Fruit fly (Drosophila melanogaster) whole organism, embryonic: ENCODE data around the gene CG32036.
A peak's percentile ranks its signal among the peaks of the same experiment; 100 is the strongest.

Experiments
- Atf-2 ChIP-seq: fragments of 200-800 bp; sonication (Bioruptor generic); optimal IDR thresholded peaks from 2 replicates; lab custom pipeline; 2016; ENCODE audit warnings: missing biosample characterization, missing genetic modification characterization
- B-H2 ChIP-seq: fragments of 200-800 bp; sonication (Bioruptor generic); optimal IDR thresholded peaks from 2 replicates; lab custom pipeline; 2018; ENCODE audit warnings: missing biosample characterization, mild to moderate bottlenecking, missing genetic modification characterization
- CG10267 ChIP-seq: fragments of 200-800 bp; sonication (Bioruptor generic); optimal IDR thresholded peaks from 2 replicates; lab custom pipeline; 2018; ENCODE audit warnings: missing biosample characterization, mild to moderate bottlenecking, missing genetic modification characterization, moderate library complexity
- CG10366 ChIP-seq: fragments of 200-800 bp; sonication (Bioruptor generic); IDR thresholded peaks from 2 replicates; pipeline ENCODE4 v1.3.6; 2022; ENCODE audit warnings: missing biosample characterization, missing genetic modification characterization
- CG11695 ChIP-seq: fragments of 200-800 bp; sonication (Bioruptor generic); IDR thresholded peaks from 3 replicates; pipeline ENCODE4 v1.3.6; 2022; ENCODE audit warnings: missing biosample characterization, missing genetic modification characterization
- CG12659 ChIP-seq: fragments of 200-800 bp; sonication (Bioruptor generic); optimal IDR thresholded peaks from 3 replicates; lab custom pipeline; 2017; ENCODE audit warnings: mild to moderate bottlenecking, missing biosample characterization, missing genetic modification reagents, missing genetic modification characterization
- CG14710 ChIP-seq: fragments of 200-800 bp; sonication (Bioruptor generic); optimal IDR thresholded peaks from 3 replicates; lab custom pipeline; 2019; ENCODE audit warnings: missing biosample characterization, mild to moderate bottlenecking, missing genetic modification characterization, moderate library complexity
- CG15479 ChIP-seq: fragments of 200-800 bp; sonication (Bioruptor generic); optimal IDR thresholded peaks from 3 replicates; lab custom pipeline; 2019; ENCODE audit warnings: missing biosample characterization, mild to moderate bottlenecking, missing genetic modification characterization, moderate library complexity
- CG15514 ChIP-seq: fragments of 200-800 bp; sonication (Bioruptor generic); optimal IDR thresholded peaks from 3 replicates; lab custom pipeline; 2017; ENCODE audit warnings: missing biosample characterization, missing genetic modification characterization, mild to moderate bottlenecking, moderate library complexity, missing genetic modification reagents
- CG1792 ChIP-seq: fragments of 200-800 bp; sonication (Bioruptor generic); optimal IDR thresholded peaks from 2 replicates; lab custom pipeline; 2016; ENCODE audit warnings: missing biosample characterization, missing genetic modification characterization
- CG1832 ChIP-seq: fragments of 200-800 bp; sonication (Bioruptor generic); optimal IDR thresholded peaks from 2 replicates; lab custom pipeline; 2017; ENCODE audit warnings: missing biosample characterization, mild to moderate bottlenecking, missing genetic modification characterization, inconsistent platforms
- CG18599 ChIP-seq: fragments of 200-800 bp; sonication (Bioruptor generic); optimal IDR thresholded peaks from 3 replicates; lab custom pipeline; 2017; ENCODE audit warnings: missing biosample characterization, missing genetic modification characterization, mild to moderate bottlenecking, moderate library complexity, missing genetic modification reagents
- CG18619 ChIP-seq: fragments of 200-800 bp; sonication (Bioruptor generic); optimal IDR thresholded peaks from 3 replicates; lab custom pipeline; 2017; ENCODE audit warnings: missing biosample characterization, mild to moderate bottlenecking, missing genetic modification characterization
- CG33213 ChIP-seq: fragments of 200-800 bp; sonication (Bioruptor generic); optimal IDR thresholded peaks from 3 replicates; lab custom pipeline; 2016; ENCODE audit warnings: missing biosample characterization, missing genetic modification characterization
- CG6791 ChIP-seq: fragments of 200-800 bp; sonication (Bioruptor generic); IDR thresholded peaks from 3 replicates; pipeline ENCODE4 v1.3.6; 2022; ENCODE audit warnings: missing biosample characterization, missing genetic modification characterization; ENCODE audit not compliant: partially characterized antibody
- CG7786 ChIP-seq: fragments of 200-800 bp; sonication (Bioruptor generic); optimal IDR thresholded peaks from 2 replicates; lab custom pipeline; 2016; ENCODE audit warnings: missing biosample characterization, missing genetic modification characterization
- CG8478 ChIP-seq: fragments of >200 bp; optimal IDR thresholded peaks from 2 replicates; lab custom pipeline; 2018
- Dp ChIP-seq: fragments of 200-800 bp; sonication (Bioruptor generic); optimal IDR thresholded peaks from 2 replicates; lab custom pipeline; 2018; ENCODE audit warnings: missing biosample characterization, mild to moderate bottlenecking, missing genetic modification characterization, moderate library complexity
- Ets97D ChIP-seq: fragments of 200-800 bp; sonication (Bioruptor generic); optimal IDR thresholded peaks from 3 replicates; lab custom pipeline; 2016; ENCODE audit warnings: missing biosample characterization, missing genetic modification characterization
- HLH54F ChIP-seq: fragments of 200-800 bp; sonication (Bioruptor generic); optimal IDR thresholded peaks from 3 replicates; lab custom pipeline; 2016; ENCODE audit warnings: missing biosample characterization, missing genetic modification characterization
- Hr78 ChIP-seq, 2 experiments: fragments of 200-800 bp in 1 of 2; fragments of >200 bp in 1 of 2; sonication (Bioruptor generic) in 1 of 2; optimal IDR thresholded peaks; 2 replicates each; lab custom pipeline; 2017 to 2019; ENCODE audit warnings: missing biosample characterization in 2 of 2, missing genetic modification characterization in 2 of 2, mild to moderate bottlenecking in 1 of 2, moderate library complexity in 1 of 2
- Med ChIP-seq: fragments of 200-800 bp; sonication (Bioruptor generic); peaks from one replicate; lab custom pipeline; 2016; ENCODE audit warnings: missing biosample characterization, missing genetic modification characterization, mild to moderate bottlenecking, inconsistent platforms, moderate library complexity
- Neu2 ChIP-seq: fragments of 200-800 bp; sonication (Bioruptor generic); optimal IDR thresholded peaks from 3 replicates; lab custom pipeline; 2016; ENCODE audit warnings: missing biosample characterization, missing genetic modification characterization, borderline replicate concordance
- Poxn ChIP-seq: fragments of 200-800 bp; sonication (Bioruptor generic); IDR thresholded peaks from 2 replicates; pipeline ENCODE4 v1.3.6; 2022; ENCODE audit warnings: missing biosample characterization, missing genetic modification characterization
- Scr ChIP-seq: fragments of 200-800 bp; sonication (Bioruptor generic); IDR thresholded peaks from 2 replicates; pipeline ENCODE4 v1.3.6; 2022; ENCODE audit warnings: missing biosample characterization, missing genetic modification characterization; ENCODE audit not compliant: partially characterized antibody
- Sin3A ChIP-seq: fragments of >200 bp; optimal IDR thresholded peaks from 2 replicates; lab custom pipeline; 2018
- Taf1 ChIP-seq: fragments of 200-800 bp; sonication (Bioruptor generic); IDR thresholded peaks from 2 replicates; pipeline ENCODE4 v1.3.6; 2022; ENCODE audit warnings: missing biosample characterization, missing genetic modification characterization
- abd-A ChIP-seq: fragments of 200-800 bp; sonication (Bioruptor generic); optimal IDR thresholded peaks from 3 replicates; lab custom pipeline; 2019; ENCODE audit warnings: missing biosample characterization, mild to moderate bottlenecking, missing genetic modification characterization, moderate library complexity
- ato ChIP-seq: fragments of 200-800 bp; sonication (Bioruptor generic); IDR thresholded peaks from 2 replicates; pipeline ENCODE4 v1.3.6; 2022; ENCODE audit warnings: missing biosample characterization, missing genetic modification characterization; ENCODE audit not compliant: partially characterized antibody
- bab2 ChIP-seq: fragments of 200-800 bp; sonication (Bioruptor generic); optimal IDR thresholded peaks from 2 replicates; lab custom pipeline; 2016; ENCODE audit warnings: missing biosample characterization, missing genetic modification characterization
- bbx ChIP-seq: fragments of 200-800 bp; sonication (Bioruptor generic); IDR thresholded peaks from 2 replicates; pipeline ENCODE4 v1.3.6; 2022; ENCODE audit warnings: missing biosample characterization, missing genetic modification characterization; ENCODE audit not compliant: partially characterized antibody
- bigmax ChIP-seq: fragments of 200-800 bp; sonication (Bioruptor generic); optimal IDR thresholded peaks from 2 replicates; lab custom pipeline; 2018; ENCODE audit warnings: missing biosample characterization, mild to moderate bottlenecking, missing genetic modification characterization
- bsh ChIP-seq, 2 experiments: fragments of 200-800 bp; sonication (Bioruptor generic); optimal IDR thresholded peaks; 2 replicates each; lab custom pipeline; 2017 to 2018; ENCODE audit warnings: mild to moderate bottlenecking in 2 of 2, missing biosample characterization in 2 of 2, missing genetic modification characterization in 2 of 2, moderate library complexity in 1 of 2
- cad ChIP-seq: fragments of >200 bp; optimal IDR thresholded peaks from 2 replicates; lab custom pipeline; 2017; ENCODE audit warnings: missing biosample characterization, missing genetic modification characterization
- chinmo ChIP-seq: fragments of 200-800 bp; sonication (Bioruptor generic); IDR thresholded peaks from 4 replicates; pipeline ENCODE4 v1.3.6; 2022; ENCODE audit warnings: missing biosample characterization, missing genetic modification characterization; ENCODE audit not compliant: partially characterized antibody
- danr ChIP-seq: fragments of 200-800 bp; sonication (Bioruptor generic); IDR thresholded peaks from 2 replicates; pipeline ENCODE4 v1.3.6; 2022; ENCODE audit warnings: missing biosample characterization, missing genetic modification characterization
- dm ChIP-seq: fragments of 200-800 bp; sonication (Bioruptor generic); optimal IDR thresholded peaks from 3 replicates; lab custom pipeline; 2016; ENCODE audit warnings: missing biosample characterization, missing genetic modification characterization
- dpn ChIP-seq, 2 experiments: fragments of 200-800 bp; sonication (Bioruptor generic); optimal IDR thresholded peaks; 3 replicates each; lab custom pipeline; 2016; ENCODE audit warnings: missing biosample characterization in 2 of 2, missing genetic modification characterization in 2 of 2
- en ChIP-seq: fragments of 200-800 bp; sonication (Bioruptor generic); optimal IDR thresholded peaks from 2 replicates; lab custom pipeline; 2016; ENCODE audit warnings: missing biosample characterization, missing genetic modification characterization
- ewg ChIP-seq: fragments of 200-800 bp; sonication (Bioruptor generic); optimal IDR thresholded peaks from 3 replicates; lab custom pipeline; 2017; ENCODE audit warnings: mild to moderate bottlenecking, missing biosample characterization, missing genetic modification reagents, missing genetic modification characterization
- fru ChIP-seq: fragments of >200 bp; optimal IDR thresholded peaks from 2 replicates; lab custom pipeline; 2017
- gce ChIP-seq: fragments of 200-800 bp; sonication (Bioruptor generic); IDR thresholded peaks from 3 replicates; pipeline ENCODE4 v1.3.6; 2022; ENCODE audit warnings: missing biosample characterization, missing genetic modification characterization
- gt ChIP-seq: fragments of 200-800 bp; sonication (Bioruptor generic); IDR thresholded peaks from 2 replicates; pipeline ENCODE4 v1.3.6; 2022; ENCODE audit warnings: missing biosample characterization, missing genetic modification characterization
- mam ChIP-seq: fragments of 200-800 bp; sonication (Bioruptor generic); optimal IDR thresholded peaks from 3 replicates; lab custom pipeline; 2016; ENCODE audit warnings: missing biosample characterization, missing genetic modification characterization
- slbo ChIP-seq: fragments of 200-800 bp; sonication (Bioruptor generic); IDR thresholded peaks from 2 replicates; pipeline ENCODE4 v1.3.6; 2022; ENCODE audit warnings: missing biosample characterization, missing genetic modification characterization
- sug ChIP-seq: fragments of 200-800 bp; optimal IDR thresholded peaks from 2 replicates; lab custom pipeline; 2019; ENCODE audit warnings: missing biosample characterization, mild to moderate bottlenecking, missing genetic modification characterization, moderate library complexity
- trem ChIP-seq: fragments of 200-800 bp; optimal IDR thresholded peaks from 3 replicates; lab custom pipeline; 2019; ENCODE audit warnings: missing biosample characterization, mild to moderate bottlenecking, missing genetic modification characterization, moderate library complexity
- vvl ChIP-seq: fragments of 200-800 bp; sonication (Bioruptor generic); IDR thresholded peaks from 2 replicates; pipeline ENCODE4 v1.3.6; 2022; ENCODE audit warnings: missing biosample characterization, missing genetic modification characterization

Gene CG32036

DNA sequence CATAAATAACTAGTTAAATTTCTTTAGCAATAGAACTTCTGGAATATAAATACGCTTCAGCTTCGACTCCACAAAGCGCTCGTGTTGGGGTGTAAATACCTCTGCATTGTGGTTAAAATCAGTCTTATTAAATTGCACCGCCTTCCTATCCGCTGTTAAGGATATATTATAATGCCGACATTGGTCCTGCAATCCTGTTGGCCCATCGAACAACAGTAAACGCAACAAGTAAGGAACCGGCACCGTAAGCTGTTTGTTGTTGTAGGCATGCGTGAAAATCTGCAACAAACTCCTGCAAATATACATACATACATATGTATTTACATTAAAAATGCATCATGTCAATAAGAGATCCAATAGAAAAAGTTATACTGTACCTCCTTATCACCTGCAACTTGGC, 32.6 kb downstream of the CG32036 start (continued):
- no peak for TF ChIP-seq CG11695 (GFP tag; lab: Robert Waterston, UW)
- TF ChIP-seq Poxn (GFP tag; lab: Robert Waterston, UW), result no peak
- no peak for TF ChIP-seq fru
- no peak for TF ChIP-seq B-H2 (GFP tag; lab: Kevin White, UChicago)
- no peak for TF ChIP-seq CG1832 (GFP tag; lab: Kevin White, UChicago)
- no peak for TF ChIP-seq Hr78 (GFP tag; optimal IDR thresholded peaks at IDR 0.05; lab: Kevin White, UChicago)
- TF ChIP-seq CG33213 (GFP tag; lab: Kevin White, UChicago), result no peak
- no peak for TF ChIP-seq Taf1 (GFP tag; lab: Robert Waterston, UW)
- TF ChIP-seq CG15514 (GFP tag; lab: Kevin White, UChicago), result no peak
- TF ChIP-seq, all 482 proteins: peak for 8

dm6 chr3L:9455819-9456388, 33.1 kb downstream of the CG32036 start, which contains the start of the genes phol and CG3552:
phol (minus strand) TSS chr3L:9456281.
CG3552 (plus strand) TSS chr3L:9456318.
- TF ChIP-seq slbo (GFP tag; lab: Robert Waterston, UW), result no peak
- TF ChIP-seq dpn (GFP tag; optimal IDR thresholded peaks at IDR 0.05; lab: Kevin White, UChicago), result peak in 1 of 2 experiments; percentile 8
- TF ChIP-seq cad (GFP tag; lab: Kevin White, UChicago), result no peak
- no peak for TF ChIP-seq CG18599
- peak; percentile 20 for TF ChIP-seq bab2 (GFP tag; lab: Kevin White, UChicago)
- peak; percentile 41 for TF ChIP-seq Ets97D (GFP tag; lab: Kevin White, UChicago)
- peak; percentile 4 for TF ChIP-seq Atf-2 (GFP tag; lab: Kevin White, UChicago)
- TF ChIP-seq gt (GFP tag; lab: Robert Waterston, UW), result no peak
- TF ChIP-seq sug (tag; lab: Kevin White, UChicago), result peak; percentile 29
- TF ChIP-seq abd-A (tag; lab: Kevin White, UChicago), result peak; percentile 61
- no peak for TF ChIP-seq CG10366
- TF ChIP-seq Sin3A (lab: Kevin White, UChicago), result peak; percentile 84
- TF ChIP-seq bigmax, result no peak
- no peak for TF ChIP-seq en (GFP tag; lab: Kevin White, UChicago)
- peak; percentile 83 for TF ChIP-seq CG15479 (GFP tag; lab: Kevin White, UChicago)
- TF ChIP-seq CG18619 (GFP tag; lab: Kevin White, UChicago), result no peak
- TF ChIP-seq dm (GFP tag; lab: Kevin White, UChicago), result peak; percentile 68
- TF ChIP-seq vvl, result no peak
- peak; percentile 16; the same call in 1 of the 2 replicates for TF ChIP-seq ato (GFP tag; lab: Robert Waterston, UW)
- no peak for TF ChIP-seq bsh (GFP tag; optimal IDR thresholded peaks at IDR 0.05; lab: Kevin White, UChicago)
- TF ChIP-seq CG1792 (GFP tag; lab: Kevin White, UChicago), result no peak
- peak; percentile 48 for TF ChIP-seq Dp (GFP tag; lab: Kevin White, UChicago)
- TF ChIP-seq CG10267 (tag; lab: Kevin White, UChicago), result peak; percentile 48
- TF ChIP-seq Taf1 (GFP tag; lab: Robert Waterston, UW), result 0 out of 2 replicates have a peak, but pooled peaks have one; percentile 26
- TF ChIP-seq CG12659 (GFP tag; lab: Kevin White, UChicago), result peak; percentile 29
- 0 out of 4 replicates have a peak, but pooled peaks have one; percentile 36 for TF ChIP-seq chinmo
- peak; percentile 9 for TF ChIP-seq CG8478 (lab: Kevin White, UChicago)
- no peak for TF ChIP-seq gce (GFP tag; lab: Robert Waterston, UW)
- peak; percentile 66 for TF ChIP-seq ewg (GFP tag; lab: Kevin White, UChicago)
- no peak for TF ChIP-seq danr (GFP tag; lab: Robert Waterston, UW)
- peak; percentile 27; the same call in 2 of the 3 replicates for TF ChIP-seq CG6791 (GFP tag; lab: Robert Waterston, UW)
- peak; percentile 13 for TF ChIP-seq mam (GFP tag; lab: Kevin White, UChicago)
- TF ChIP-seq HLH54F (GFP tag; lab: Kevin White, UChicago), result no peak
- peak; percentile 46 for TF ChIP-seq CG14710 (tag; lab: Kevin White, UChicago)
- TF ChIP-seq Scr (GFP tag; lab: Robert Waterston, UW), result peak; percentile 57
- TF ChIP-seq Neu2 (GFP tag; lab: Kevin White, UChicago), result peak; percentile 17
- peak; percentile 82 for TF ChIP-seq Med (GFP tag; lab: Kevin White, UChicago)
- TF ChIP-seq trem (tag; lab: Kevin White, UChicago), result peak; percentile 63
- no peak for TF ChIP-seq CG7786
- 0 out of 2 replicates have a peak, but pooled peaks have one; percentile 27 for TF ChIP-seq bbx (GFP tag; lab: Robert Waterston, UW)
